Worm (Caenorhabditis elegans): ENCODE results near the gene trmt-10A.

DNA sequence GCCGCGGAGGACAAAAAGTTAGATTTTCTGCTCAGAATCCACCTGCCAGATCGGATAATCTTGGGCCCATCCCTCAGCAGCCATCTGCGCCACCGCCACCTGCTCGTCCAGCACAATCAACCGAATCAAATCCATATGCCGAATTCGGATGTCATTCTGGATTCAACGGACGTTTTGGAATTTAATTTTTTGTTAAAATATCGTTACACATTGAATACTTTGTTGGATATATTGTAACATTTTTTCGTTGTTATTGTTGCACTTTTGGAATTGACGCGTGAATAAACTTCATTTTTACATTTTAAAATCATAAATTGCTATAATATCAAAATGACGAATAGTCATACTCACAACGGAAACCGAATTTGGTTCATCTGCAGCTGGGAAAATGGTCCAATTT is 1.6 kb upstream of the trmt-10A start, which contains the start of gene spe-29:
- TF ChIP-seq pha-4 (tag; optimal IDR thresholded peaks at IDR 0.05) (no peak), ceh-82 (tag; optimal IDR thresholded peaks at IDR 0.05) (no peak), nhr-76 (tag; optimal IDR thresholded peaks at IDR 0.05) (no peak), R02D3.7 (tag; optimal IDR thresholded peaks at IDR 0.05) (no peak), snpc-4 (tag; optimal IDR thresholded peaks at IDR 0.05) (no peak), ztf-11 (tag; optimal IDR thresholded peaks at IDR 0.05) (no peak), lin-39 (tag; optimal IDR thresholded peaks at IDR 0.05) (no peak)

Measured in whole organism, L3 larva.